Worm (Caenorhabditis elegans) whole organism, mixed stage, embryonic: ENCODE data around the gene sedl-1.

Experiments
- blmp-1 ChIP-seq: fragments of 150-350 bp; optimal IDR thresholded peaks from 2 replicates; lab custom pipeline; 2014; ENCODE audit warnings: missing biosample characterization, missing genetic modification characterization
- ceh-43 ChIP-seq: fragments of 200-800 bp; sonication (Bioruptor generic); optimal IDR thresholded peaks from 2 replicates; lab custom pipeline; 2018; ENCODE audit warnings: mild to moderate bottlenecking, missing genetic modification characterization, moderate library complexity, missing compliant biosample characterization
- elt-1 ChIP-seq: sonication (generic microtip); optimal IDR thresholded peaks from 2 replicates; lab custom pipeline; 2017; ENCODE audit warnings: missing genetic modification characterization, mild to moderate bottlenecking, missing compliant biosample characterization, antibody characterized with exemption, moderate library complexity, borderline replicate concordance; ENCODE audit not compliant: insufficient read depth
- elt-3 ChIP-seq: fragments of 150-350 bp; optimal IDR thresholded peaks from 2 replicates; lab custom pipeline; 2014; ENCODE audit warnings: missing biosample characterization, missing genetic modification characterization
- mep-1 ChIP-seq: fragments of 150-350 bp; optimal IDR thresholded peaks from 2 replicates; lab custom pipeline; 2017; ENCODE audit warnings: missing biosample characterization, missing genetic modification reagents, missing genetic modification characterization, inconsistent platforms
- nhr-76 ChIP-seq: sonication (generic microtip); optimal IDR thresholded peaks from 2 replicates; lab custom pipeline; 2017; ENCODE audit warnings: missing biosample characterization, missing genetic modification characterization
- pha-4 ChIP-seq: fragments of 150-350 bp; optimal IDR thresholded peaks from 2 replicates; lab custom pipeline; 2018; ENCODE audit warnings: missing biosample characterization, missing genetic modification reagents, missing genetic modification characterization
- sptf-1 ChIP-seq: sonication (generic microtip); optimal IDR thresholded peaks from 2 replicates; lab custom pipeline; 2017; ENCODE audit warnings: mild to moderate bottlenecking, missing genetic modification characterization, moderate library complexity, missing compliant biosample characterization
- tbx-8 ChIP-seq: fragments of 200-800 bp; sonication (Bioruptor generic); optimal IDR thresholded peaks from 2 replicates; lab custom pipeline; 2018; ENCODE audit warnings: mild to moderate bottlenecking, missing genetic modification characterization, moderate library complexity, missing compliant biosample characterization
- unc-39 ChIP-seq: fragments of 150-350 bp; optimal IDR thresholded peaks from 2 replicates; lab custom pipeline; 2014; ENCODE audit warnings: missing biosample characterization, missing genetic modification characterization
- unc-62 ChIP-seq: fragments of 150-350 bp; optimal IDR thresholded peaks from 2 replicates; lab custom pipeline; 2014; ENCODE audit warnings: missing biosample characterization, missing genetic modification reagents, missing genetic modification characterization
- zip-8 ChIP-seq: fragments of 150-350 bp; optimal IDR thresholded peaks from 2 replicates; lab custom pipeline; 2014; ENCODE audit warnings: missing biosample characterization, missing genetic modification characterization

DNA sequence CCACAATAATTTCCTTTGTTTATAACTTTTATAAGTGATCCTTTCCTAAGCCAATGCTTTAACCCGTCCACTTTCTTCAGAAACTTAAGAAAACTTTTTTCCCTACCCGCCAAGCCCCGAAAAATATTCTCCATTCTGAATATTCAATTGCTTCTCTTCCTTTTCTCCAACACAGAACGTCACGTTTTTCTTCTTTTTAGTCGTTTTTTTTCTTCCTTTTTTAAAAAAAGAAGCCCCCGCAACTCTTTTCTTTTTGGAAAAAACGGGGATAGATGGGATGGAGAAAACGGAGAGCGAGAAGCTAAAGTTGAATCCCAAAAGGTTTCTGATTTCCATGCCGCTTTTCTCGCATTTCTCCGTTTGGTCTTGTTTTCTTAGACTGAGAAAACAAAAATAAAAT is 38.5 kb upstream of the sedl-1 start:
- no peak for TF ChIP-seq sptf-1
- TF ChIP-seq unc-62 (GFP tag; lab: Kevin White, UChicago), result no peak
- TF ChIP-seq mep-1 (tag; lab: Kevin White, UChicago), result no peak
- TF ChIP-seq pha-4 (tag; lab: Kevin White, UChicago), result no peak
- no peak for TF ChIP-seq tbx-8 (GFP tag; lab: Kevin White, UChicago)
- no peak for TF ChIP-seq elt-1
- no peak for TF ChIP-seq ceh-43 (GFP tag; lab: Kevin White, UChicago)
- TF ChIP-seq blmp-1 (tag; lab: Kevin White, UChicago), result no peak
- no peak for TF ChIP-seq unc-39
- no peak for TF ChIP-seq elt-3
- no peak for TF ChIP-seq nhr-76
- no peak for TF ChIP-seq zip-8 (tag; lab: Kevin White, UChicago)
